Worm (Caenorhabditis elegans): ENCODE results near the gene C29F5.8.

DNA sequence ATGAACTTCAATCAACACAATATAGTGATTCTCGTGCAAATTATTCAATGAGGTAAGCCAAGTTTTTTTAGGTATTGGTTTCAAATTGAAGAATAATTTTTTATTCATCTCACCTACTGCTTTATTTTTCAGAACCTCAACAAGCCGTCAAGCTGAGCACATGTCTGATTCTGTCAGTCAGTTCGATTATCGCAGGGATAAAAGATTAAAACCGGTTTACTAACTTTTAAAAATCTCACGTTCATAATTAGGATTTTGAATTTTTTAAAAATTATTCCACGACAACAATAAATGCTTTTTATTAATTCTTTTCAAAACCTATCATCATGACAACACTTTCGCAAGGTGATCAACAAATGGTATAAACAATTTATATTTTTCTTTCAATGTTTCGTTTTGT, 44.0 kb upstream of the C29F5.8 start, which contains the start of gene F13H8.12:
- no peak for TF ChIP-seq ttx-3 (tag; optimal IDR thresholded peaks at IDR 0.05)
- no peak for TF ChIP-seq ceh-18 (tag; optimal IDR thresholded peaks at IDR 0.05)
- no peak for TF ChIP-seq ahr-1 (tag; optimal IDR thresholded peaks at IDR 0.05)
- TF ChIP-seq ets-4 (tag; optimal IDR thresholded peaks at IDR 0.05), result no peak
- TF ChIP-seq tbx-2 (tag; optimal IDR thresholded peaks at IDR 0.05), result no peak
- TF ChIP-seq fkh-6 (tag; optimal IDR thresholded peaks at IDR 0.05), result no peak
- TF ChIP-seq K09A11.1 (tag; optimal IDR thresholded peaks at IDR 0.05; ENCODE audit: insufficient read depth), result no peak
- no peak for TF ChIP-seq sdc-2 (tag; optimal IDR thresholded peaks at IDR 0.05)
- no peak for TF ChIP-seq pag-3 (tag; optimal IDR thresholded peaks at IDR 0.05; ENCODE audit: borderline replicate concordance)
- TF ChIP-seq pha-4 (tag; optimal IDR thresholded peaks at IDR 0.05), result no peak
- TF ChIP-seq mec-3 (tag; optimal IDR thresholded peaks at IDR 0.05; ENCODE audit: borderline replicate concordance), result no peak
- TF ChIP-seq nfya-1 (tag; optimal IDR thresholded peaks at IDR 0.05), result no peak
- no peak for TF ChIP-seq ztf-16 (tag; optimal IDR thresholded peaks at IDR 0.05)

All from whole organism, late embryonic.